Fruit fly (Drosophila melanogaster) whole organism, embryonic: ENCODE measurements around the gene CG17803.
A peak's percentile ranks its signal among the peaks of the same experiment; 100 is the strongest.

ENCODE experiments used
- Atf6 ChIP-seq: fragments of 200-800 bp; sonication (Bioruptor generic); IDR thresholded peaks from 2 replicates; pipeline ENCODE4 v1.3.6; 2022; ENCODE audit warnings: missing biosample characterization, missing genetic modification characterization
- B-H1 ChIP-seq: fragments of 200-800 bp; sonication (Bioruptor generic); IDR thresholded peaks from 3 replicates; pipeline ENCODE4 v1.3.6; 2022; ENCODE audit warnings: missing biosample characterization, missing genetic modification characterization
- BEAF-32 ChIP-seq: fragments of 200-800 bp; sonication (Bioruptor generic); optimal IDR thresholded peaks from 3 replicates; lab custom pipeline; 2017; ENCODE audit warnings: missing biosample characterization, missing genetic modification characterization, mild to moderate bottlenecking, moderate library complexity, missing genetic modification reagents
- Bgb ChIP-seq: fragments of 200-800 bp; sonication (Bioruptor generic); IDR thresholded peaks from 2 replicates; pipeline ENCODE4 v1.3.6; 2022; ENCODE audit warnings: missing biosample characterization, missing genetic modification characterization; ENCODE audit not compliant: partially characterized antibody
- Blimp-1 ChIP-seq: fragments of 200-800 bp; sonication (Bioruptor generic); optimal IDR thresholded peaks from 3 replicates; lab custom pipeline; 2018; ENCODE audit warnings: missing biosample characterization, missing genetic modification characterization, mild to moderate bottlenecking, moderate library complexity, missing genetic modification reagents
- CG10431 ChIP-seq: fragments of 200-800 bp; sonication (Bioruptor generic); optimal IDR thresholded peaks from 3 replicates; lab custom pipeline; 2018; ENCODE audit warnings: missing biosample characterization, mild to moderate bottlenecking, missing genetic modification characterization
- CG1233 ChIP-seq: fragments of 200-800 bp; sonication (Bioruptor generic); optimal IDR thresholded peaks from 4 replicates; lab custom pipeline; 2018; ENCODE audit warnings: missing biosample characterization, mild to moderate bottlenecking, missing genetic modification characterization
- CG12659 ChIP-seq: fragments of 200-800 bp; sonication (Bioruptor generic); optimal IDR thresholded peaks from 3 replicates; lab custom pipeline; 2017; ENCODE audit warnings: mild to moderate bottlenecking, missing biosample characterization, missing genetic modification reagents, missing genetic modification characterization
- CG13287 ChIP-seq: fragments of 200-800 bp; sonication (Bioruptor generic); IDR thresholded peaks from 2 replicates; pipeline ENCODE4 v1.3.6; 2022; ENCODE audit warnings: missing biosample characterization, missing genetic modification characterization; ENCODE audit not compliant: partially characterized antibody
- CG14050 ChIP-seq: fragments of 200-800 bp; sonication (Bioruptor generic); IDR thresholded peaks from 3 replicates; pipeline ENCODE4 v1.3.6; 2022; ENCODE audit warnings: missing biosample characterization, missing genetic modification characterization
- CG14710 ChIP-seq: fragments of 200-800 bp; sonication (Bioruptor generic); optimal IDR thresholded peaks from 3 replicates; lab custom pipeline; 2019; ENCODE audit warnings: missing biosample characterization, mild to moderate bottlenecking, missing genetic modification characterization, moderate library complexity
- CG4617 ChIP-seq: fragments of 200-800 bp; sonication (Bioruptor generic); optimal IDR thresholded peaks from 3 replicates; lab custom pipeline; 2016; ENCODE audit warnings: missing biosample characterization, missing genetic modification characterization, borderline replicate concordance
- CG6791 ChIP-seq: fragments of 200-800 bp; sonication (Bioruptor generic); IDR thresholded peaks from 3 replicates; pipeline ENCODE4 v1.3.6; 2022; ENCODE audit warnings: missing biosample characterization, missing genetic modification characterization; ENCODE audit not compliant: partially characterized antibody
- CG7839 ChIP-seq: fragments of 200-800 bp; sonication (Bioruptor generic); optimal IDR thresholded peaks from 3 replicates; lab custom pipeline; 2018; ENCODE audit warnings: missing biosample characterization, mild to moderate bottlenecking, missing genetic modification characterization, moderate library complexity
- CG7963 ChIP-seq: fragments of 200-800 bp; sonication (Bioruptor generic); IDR thresholded peaks from 3 replicates; pipeline ENCODE4 v1.3.6; 2022; ENCODE audit warnings: missing biosample characterization, missing genetic modification characterization; ENCODE audit not compliant: partially characterized antibody
- CG7987 ChIP-seq: fragments of 200-800 bp; sonication (Bioruptor generic); optimal IDR thresholded peaks from 2 replicates; lab custom pipeline; 2018; ENCODE audit warnings: missing biosample characterization, mild to moderate bottlenecking, missing genetic modification characterization, moderate library complexity
- CG8478 ChIP-seq: fragments of >200 bp; optimal IDR thresholded peaks from 2 replicates; lab custom pipeline; 2018
- CkIIα-i1 ChIP-seq: fragments of 200-800 bp; sonication (Bioruptor generic); IDR thresholded peaks from 2 replicates; pipeline ENCODE4 v1.3.6; 2022; ENCODE audit warnings: missing biosample characterization, missing genetic modification characterization
- Hey ChIP-seq: fragments of 200-800 bp; sonication (Bioruptor generic); optimal IDR thresholded peaks from 3 replicates; lab custom pipeline; 2018; ENCODE audit warnings: missing biosample characterization, mild to moderate bottlenecking, missing genetic modification characterization
- MBD-R2 ChIP-seq: fragments of 200-800 bp; sonication (Bioruptor generic); IDR thresholded peaks from 2 replicates; pipeline ENCODE4 v1.3.6; 2022; ENCODE audit warnings: missing biosample characterization, missing genetic modification characterization
- MESR4 ChIP-seq: fragments of 200-800 bp; sonication (Bioruptor generic); optimal IDR thresholded peaks from 2 replicates; lab custom pipeline; 2018; ENCODE audit warnings: missing biosample characterization, mild to moderate bottlenecking, missing genetic modification characterization, moderate library complexity
- MTF-1 ChIP-seq: fragments of 200-800 bp; sonication (Bioruptor generic); optimal IDR thresholded peaks from 2 replicates; lab custom pipeline; 2018; ENCODE audit warnings: missing biosample characterization, mild to moderate bottlenecking, missing genetic modification characterization, borderline replicate concordance
- Meics ChIP-seq: fragments of 200-800 bp; sonication (Bioruptor generic); optimal IDR thresholded peaks from 2 replicates; lab custom pipeline; 2017; ENCODE audit warnings: missing biosample characterization, mild to moderate bottlenecking, missing genetic modification characterization
- NfI ChIP-seq: fragments of 200-800 bp; sonication (Bioruptor generic); optimal IDR thresholded peaks from 3 replicates; lab custom pipeline; 2018; ENCODE audit warnings: missing biosample characterization, mild to moderate bottlenecking, missing genetic modification characterization, moderate library complexity
- Poxn ChIP-seq: fragments of 200-800 bp; sonication (Bioruptor generic); IDR thresholded peaks from 2 replicates; pipeline ENCODE4 v1.3.6; 2022; ENCODE audit warnings: missing biosample characterization, missing genetic modification characterization
- Scr ChIP-seq: fragments of 200-800 bp; sonication (Bioruptor generic); IDR thresholded peaks from 2 replicates; pipeline ENCODE4 v1.3.6; 2022; ENCODE audit warnings: missing biosample characterization, missing genetic modification characterization; ENCODE audit not compliant: partially characterized antibody
- Sry-β ChIP-seq: fragments of 200-800 bp; sonication (Bioruptor generic); optimal IDR thresholded peaks from 2 replicates; lab custom pipeline; 2018; ENCODE audit warnings: missing biosample characterization, mild to moderate bottlenecking, missing genetic modification characterization, moderate library complexity
- Sry-δ ChIP-seq: fragments of 200-800 bp; sonication (Bioruptor generic); optimal IDR thresholded peaks from 2 replicates; lab custom pipeline; 2016; ENCODE audit warnings: missing biosample characterization, missing genetic modification characterization
- Taf1 ChIP-seq: fragments of 200-800 bp; sonication (Bioruptor generic); IDR thresholded peaks from 2 replicates; pipeline ENCODE4 v1.3.6; 2022; ENCODE audit warnings: missing biosample characterization, missing genetic modification characterization
- YL-1 ChIP-seq: fragments of 200-800 bp; sonication (Bioruptor generic); optimal IDR thresholded peaks from 3 replicates; lab custom pipeline; 2017; ENCODE audit warnings: missing biosample characterization, mild to moderate bottlenecking, missing genetic modification characterization
- al ChIP-seq: fragments of 200-800 bp; sonication (Bioruptor generic); IDR thresholded peaks from 2 replicates; pipeline ENCODE4 v1.3.6; 2022; ENCODE audit warnings: missing biosample characterization, missing genetic modification characterization
- bbx ChIP-seq: fragments of 200-800 bp; sonication (Bioruptor generic); IDR thresholded peaks from 2 replicates; pipeline ENCODE4 v1.3.6; 2022; ENCODE audit warnings: missing biosample characterization, missing genetic modification characterization; ENCODE audit not compliant: partially characterized antibody
- cad ChIP-seq: fragments of >200 bp; optimal IDR thresholded peaks from 2 replicates; lab custom pipeline; 2017; ENCODE audit warnings: missing biosample characterization, missing genetic modification characterization
- caup ChIP-seq: fragments of 200-800 bp; sonication (Bioruptor generic); optimal IDR thresholded peaks from 3 replicates; lab custom pipeline; 2017; ENCODE audit warnings: missing biosample characterization, mild to moderate bottlenecking, missing genetic modification characterization, moderate library complexity; ENCODE audit not compliant: severe bottlenecking
- dati ChIP-seq: fragments of 200-800 bp; sonication (Bioruptor generic); IDR thresholded peaks from 2 replicates; pipeline ENCODE4 v1.3.6; 2022; ENCODE audit warnings: missing biosample characterization, missing genetic modification characterization
- ftz-f1 ChIP-seq: fragments of 200-800 bp; sonication (Bioruptor generic); optimal IDR thresholded peaks from 2 replicates; lab custom pipeline; 2016; ENCODE audit warnings: missing biosample characterization, missing genetic modification characterization
- her ChIP-seq: fragments of 200-800 bp; sonication (Bioruptor generic); optimal IDR thresholded peaks from 2 replicates; lab custom pipeline; 2016; ENCODE audit warnings: missing biosample characterization, missing genetic modification characterization
- jing ChIP-seq: fragments of 200-800 bp; sonication (Bioruptor generic); optimal IDR thresholded peaks from 2 replicates; lab custom pipeline; 2018; ENCODE audit warnings: missing biosample characterization, mild to moderate bottlenecking, missing genetic modification characterization
- luna ChIP-seq: fragments of 200-800 bp; sonication (Bioruptor generic); optimal IDR thresholded peaks from 2 replicates; lab custom pipeline; 2016; ENCODE audit warnings: missing biosample characterization, missing genetic modification characterization
- pb ChIP-seq: fragments of 200-800 bp; sonication (Bioruptor generic); optimal IDR thresholded peaks from 3 replicates; lab custom pipeline; 2016; ENCODE audit warnings: missing biosample characterization, missing genetic modification characterization
- phol ChIP-seq: fragments of 200-800 bp; sonication (Bioruptor generic); optimal IDR thresholded peaks from 3 replicates; lab custom pipeline; 2018; ENCODE audit warnings: missing biosample characterization, mild to moderate bottlenecking, missing genetic modification characterization, moderate library complexity
- prd ChIP-seq, 3 experiments: fragments of >200 bp in 2 of 3; fragments of 200-800 bp in 1 of 3; sonication (Bioruptor generic) in 1 of 3; optimal IDR thresholded peaks in 2 of 3; IDR thresholded peaks in 1 of 3; 2 replicates in 2 of 3; 3 replicates in 1 of 3; pipeline versions ENCODE4 v1.3.6 to Lab custom; 2017 to 2022; ENCODE audit warnings: missing biosample characterization in 1 of 3, missing genetic modification characterization in 1 of 3
- pzg ChIP-seq: fragments of 200-800 bp; sonication (Bioruptor generic); optimal IDR thresholded peaks from 3 replicates; lab custom pipeline; 2018; ENCODE audit warnings: missing biosample characterization, mild to moderate bottlenecking, missing genetic modification characterization, moderate library complexity
- sna ChIP-seq: fragments of 200-800 bp; sonication (Bioruptor generic); IDR thresholded peaks from 2 replicates; pipeline ENCODE4 v1.3.6; 2022; ENCODE audit warnings: missing biosample characterization, missing genetic modification characterization; ENCODE audit not compliant: partially characterized antibody
- stc ChIP-seq: fragments of 200-800 bp; sonication (Bioruptor generic); IDR thresholded peaks from 2 replicates; pipeline ENCODE4 v1.3.6; 2022; ENCODE audit warnings: missing biosample characterization, missing genetic modification characterization
- ttk ChIP-seq: fragments of 200-800 bp; sonication (Bioruptor generic); IDR thresholded peaks from 2 replicates; pipeline ENCODE4 v2.1.2; 2022; ENCODE audit warnings: missing biosample characterization, missing genetic modification characterization
- tx ChIP-seq: fragments of 200-800 bp; sonication (Bioruptor generic); optimal IDR thresholded peaks from 2 replicates; lab custom pipeline; 2016; ENCODE audit warnings: missing biosample characterization, missing genetic modification characterization

Gene CG17803

dm6 chr3R:17795075-17795420, 6.3 kb downstream of the CG17803 start, which contains the start of gene pasi1:
Gene pasi1 (plus strand): TSS chr3R:17795075.
- peak; percentile 73 for TF ChIP-seq MESR4 (GFP tag; lab: Kevin White, UChicago)
- TF ChIP-seq ttk (GFP tag; lab: Robert Waterston, UW), result no peak
- TF ChIP-seq MBD-R2 (GFP tag; lab: Robert Waterston, UW), result peak; percentile 37
- peak; percentile 8 for TF ChIP-seq YL-1 (GFP tag; lab: Kevin White, UChicago)
- peak; percentile 37 for TF ChIP-seq BEAF-32 (GFP tag; lab: Kevin White, UChicago)
- 0 out of 2 replicates have a peak, but pooled peaks have one; percentile 36 for TF ChIP-seq Bgb (GFP tag; lab: Robert Waterston, UW)
- peak; percentile 60; the same call in 1 of the 3 replicates for TF ChIP-seq CG6791
- TF ChIP-seq Sry-δ (GFP tag; lab: Kevin White, UChicago), result peak; percentile 4
- no peak for TF ChIP-seq CG7963
- no peak for TF ChIP-seq luna
- no peak for TF ChIP-seq dati (GFP tag; lab: Robert Waterston, UW)
- TF ChIP-seq sna, result 0 out of 2 replicates have a peak, but pooled peaks have one; percentile 7
- 0 out of 2 replicates have a peak, but pooled peaks have one; percentile 4 for TF ChIP-seq CG13287 (GFP tag; lab: Robert Waterston, UW)
- TF ChIP-seq her, result peak; percentile 5
- peak; percentile 4; the same call in 1 of the 2 replicates for TF ChIP-seq Scr
- TF ChIP-seq prd (optimal IDR thresholded peaks at IDR 0.05; lab: Kevin White, UChicago), result no peak
- TF ChIP-seq prd (GFP tag; IDR thresholded peaks at IDR 0.05; lab: Robert Waterston, UW), result no peak
- TF ChIP-seq CG4617 (GFP tag; lab: Kevin White, UChicago), result peak; percentile 62
- no peak for TF ChIP-seq Blimp-1 (GFP tag; lab: Kevin White, UChicago)

- TF ChIP-seq Sry-β (GFP tag; lab: Kevin White, UChicago) (no peak), CG6791 (peak; percentile 49; the same call in 2 of the 3 replicates), CkIIα-i1 (GFP tag; lab: Robert Waterston, UW) (no peak), NfI (GFP tag; lab: Kevin White, UChicago) (peak; percentile 76), CG7987 (GFP tag; lab: Kevin White, UChicago) (peak; percentile 51), MTF-1 (GFP tag; lab: Kevin White, UChicago) (no peak), stc (GFP tag; lab: Robert Waterston, UW) (peak; percentile 72), pzg (GFP tag; lab: Kevin White, UChicago) (peak; percentile 21), CG14710 (tag; lab: Kevin White, UChicago) (peak; percentile 80), B-H1 (GFP tag; lab: Robert Waterston, UW) (peak; percentile 64; the same call in 2 of the 3 replicates), cad (no peak), ftz-f1 (peak; percentile 83), CG1233 (GFP tag; lab: Kevin White, UChicago) (peak; percentile 50), CG7839 (peak; percentile 73), Hey (peak; percentile 11), Taf1 (GFP tag; lab: Robert Waterston, UW) (peak; percentile 62), al (peak; percentile 60), Poxn (no peak), bbx (GFP tag; lab: Robert Waterston, UW) (peak; percentile 57), jing (GFP tag; lab: Kevin White, UChicago) (no peak), CG14050 (peak; percentile 57), CG10431 (peak; percentile 22), CG12659 (GFP tag; lab: Kevin White, UChicago) (peak; percentile 62), pb (GFP tag; lab: Kevin White, UChicago) (peak; percentile 46), Atf6 (peak; percentile 38; the same call in 1 of the 2 replicates), phol (tag; lab: Kevin White, UChicago) (peak; percentile 53), tx (no peak), Meics (GFP tag; lab: Kevin White, UChicago) (peak; percentile 64), caup (GFP tag; lab: Kevin White, UChicago) (peak; percentile 53), CG8478 (no peak)
Observed at dm6 chr3R:17794335-17795074, 6.8 kb downstream of the CG17803 start, which contains the start of gene CG43102. Gene CG43102 (minus strand): TSS chr3R:17794490.
